Fruit fly (Drosophila melanogaster): ENCODE data around the gene rudhira.

The rudhira gene

dm6 chrX:11837926-11838325, 21.2 kb downstream of the rudhira start, which contains the start of gene CG15741:
Gene CG15741, minus strand, starts transcription at chrX:11838026.
- TF ChIP-seq CG6163 (GFP tag; IDR thresholded peaks at IDR 0.05), result no peak
- no peak for TF ChIP-seq CG32006 (GFP tag; optimal IDR thresholded peaks at IDR 0.05)
- no peak for TF ChIP-seq Gug (GFP tag; IDR thresholded peaks at IDR 0.05)
- TF ChIP-seq CG10669 (GFP tag; optimal IDR thresholded peaks at IDR 0.05), result no peak
- no peak for TF ChIP-seq esn (GFP tag; optimal IDR thresholded peaks at IDR 0.05)
- TF ChIP-seq pdm3 (GFP tag; optimal IDR thresholded peaks at IDR 0.05), result no peak
- TF ChIP-seq CG10631 (GFP tag; optimal IDR thresholded peaks at IDR 0.05), result no peak
- no peak for TF ChIP-seq CG8319 (GFP tag; optimal IDR thresholded peaks at IDR 0.05)
- no peak for TF ChIP-seq achi (GFP tag; optimal IDR thresholded peaks at IDR 0.05)
- no peak for TF ChIP-seq Hr38 (GFP tag; optimal IDR thresholded peaks at IDR 0.05)
- TF ChIP-seq Smox (GFP tag; optimal IDR thresholded peaks at IDR 0.05), result no peak
- TF ChIP-seq lz (GFP tag; optimal IDR thresholded peaks at IDR 0.05), result no peak
- TF ChIP-seq net (GFP tag; optimal IDR thresholded peaks at IDR 0.05), result no peak
- no peak for TF ChIP-seq CG8119 (GFP tag; IDR thresholded peaks at IDR 0.05)
- no peak for TF ChIP-seq OdsH (GFP tag; optimal IDR thresholded peaks at IDR 0.05)
- no peak for TF ChIP-seq CG6792 (GFP tag; optimal IDR thresholded peaks at IDR 0.05)
- TF ChIP-seq CG1621 (tag; optimal IDR thresholded peaks at IDR 0.05), result no peak
- no peak for TF ChIP-seq CG4318 (GFP tag; optimal IDR thresholded peaks at IDR 0.05)

dm6 chrX:11839308-11839707, 22.6 kb downstream of the rudhira start, which contains the start of gene Cyp28c1:
Gene Cyp28c1, plus strand, starts transcription at chrX:11839608.
- TF ChIP-seq dac (GFP tag; optimal IDR thresholded peaks at IDR 0.05) (no peak), CG6276 (GFP tag; optimal IDR thresholded peaks at IDR 0.05) (no peak), CG10669 (GFP tag; optimal IDR thresholded peaks at IDR 0.05) (no peak), net (GFP tag; optimal IDR thresholded peaks at IDR 0.05) (no peak), fd85E (GFP tag; optimal IDR thresholded peaks at IDR 0.05) (no peak), topi (GFP tag; optimal IDR thresholded peaks at IDR 0.05) (no peak), CG11762 (GFP tag; optimal IDR thresholded peaks at IDR 0.05; ENCODE audit: insufficient read depth) (no peak)

dm6 chrX:11841702-11842378, 25.1 kb downstream of the rudhira start:
- TF ChIP-seq Eip78C (GFP tag) (peak; percentile 14), CG6163 (GFP tag; IDR thresholded peaks at IDR 0.05) (no peak)

- TF ChIP-seq acj6 (GFP tag; optimal IDR thresholded peaks at IDR 0.05) (no peak), OdsH (GFP tag; optimal IDR thresholded peaks at IDR 0.05) (peak; percentile 1), Sox14 (GFP tag; optimal IDR thresholded peaks at IDR 0.05) (no peak), svp (GFP tag) (no peak), Eip93F (GFP tag; optimal IDR thresholded peaks at IDR 0.05) (no peak), topi (GFP tag; optimal IDR thresholded peaks at IDR 0.05) (no peak), CG1621 (tag; optimal IDR thresholded peaks at IDR 0.05) (no peak), CG32006 (GFP tag; optimal IDR thresholded peaks at IDR 0.05) (no peak), CG6163 (GFP tag; IDR thresholded peaks at IDR 0.05) (0 out of 3 replicates have a peak, but pooled peaks have one; percentile 24), CG15336 (GFP tag; IDR thresholded peaks at IDR 0.05) (peak; percentile 36), CG11902 (GFP tag; optimal IDR thresholded peaks at IDR 0.05) (no peak), Eip78C (GFP tag) (peak; percentile 68), CG6808 (GFP tag; optimal IDR thresholded peaks at IDR 0.05) (no peak), CG4318 (GFP tag; optimal IDR thresholded peaks at IDR 0.05) (no peak), CG6854 (GFP tag; optimal IDR thresholded peaks at IDR 0.05) (no peak), cyc (GFP tag; optimal IDR thresholded peaks at IDR 0.05) (no peak), eg (GFP tag; IDR thresholded peaks at IDR 0.05) (no peak), CG8632 (GFP tag; optimal IDR thresholded peaks at IDR 0.05) (no peak), Hr4 (GFP tag; optimal IDR thresholded peaks at IDR 0.05) (peak; percentile 4), CG16779 (tag; optimal IDR thresholded peaks at IDR 0.05) (no peak), net (GFP tag; optimal IDR thresholded peaks at IDR 0.05) (no peak), CG11762 (GFP tag; optimal IDR thresholded peaks at IDR 0.05; ENCODE audit: insufficient read depth) (no peak)
Measured at dm6 chrX:11846049-11846718, 29.5 kb downstream of the rudhira start, which contains the start of gene CG15740. Gene CG15740, minus strand, starts transcription at chrX:11846099.

Measured in whole organism, prepupa.